Worm (Caenorhabditis elegans): ENCODE measurements around the gene nhr-227.

DNA sequence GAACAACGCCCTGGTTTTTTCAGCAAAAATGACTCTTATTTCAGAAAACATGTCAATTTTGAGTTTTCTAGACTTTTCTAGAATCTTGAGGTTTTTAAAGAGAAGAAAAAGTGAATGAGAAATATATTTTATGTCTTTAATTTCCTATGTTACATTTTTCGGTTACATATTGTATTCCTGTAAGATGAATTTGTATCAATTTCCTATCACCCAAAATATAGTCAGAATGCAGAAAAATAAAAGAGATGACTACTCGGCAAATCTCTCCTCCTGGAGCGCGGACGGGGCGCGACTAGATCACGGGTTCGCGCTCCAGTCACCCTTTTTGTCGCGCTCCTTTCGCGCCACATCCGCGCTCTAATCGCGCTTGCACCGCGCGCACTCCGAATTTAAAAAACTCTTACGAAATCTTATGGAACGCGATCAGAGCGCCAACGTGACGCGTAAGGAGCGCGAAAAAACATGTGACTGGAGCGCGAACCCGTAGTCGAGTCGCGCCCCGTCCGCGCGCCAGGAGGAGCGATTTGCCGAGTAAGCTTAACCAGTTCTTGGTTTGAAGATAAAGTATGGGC is 30.6 kb upstream of the nhr-227 start, which contains the start of gene str-253:
- TF ChIP-seq W03F9.2 (tag; optimal IDR thresholded peaks at IDR 0.05) (no peak), dao-5 (tag; optimal IDR thresholded peaks at IDR 0.05) (no peak)
